Worm (Caenorhabditis elegans): Measurements from ENCODE around the gene lec-9.

DNA sequence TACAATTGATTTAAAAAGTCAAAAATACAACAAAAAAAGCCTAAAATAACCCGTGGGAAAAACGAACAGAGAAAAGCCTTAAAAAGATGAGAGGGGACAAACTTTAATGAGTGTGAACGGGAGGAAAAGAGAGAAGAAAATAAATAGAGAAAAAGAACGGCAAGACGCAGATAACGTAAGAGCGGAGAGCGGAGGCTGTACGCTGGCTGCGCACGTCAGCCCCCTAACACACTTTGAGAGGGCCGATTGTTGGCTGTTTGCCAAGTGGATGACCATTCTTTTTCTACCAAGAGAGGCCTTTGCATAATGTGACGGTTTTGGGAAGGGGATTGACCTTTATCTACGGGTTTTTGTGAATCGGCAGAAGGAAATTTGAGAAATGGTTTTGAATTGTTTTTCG is 38.1 kb upstream of the lec-9 start:
- TF ChIP-seq ztf-11 (tag; optimal IDR thresholded peaks at IDR 0.05) = no peak
- TF ChIP-seq fos-1 (tag; optimal IDR thresholded peaks at IDR 0.05) = no peak
- no peak for TF ChIP-seq mxl-3 (GFP tag; optimal IDR thresholded peaks at IDR 0.05)
- TF ChIP-seq tag-97 (GFP tag; IDR thresholded peaks at IDR 0.05) = no peak
- TF ChIP-seq ces-1 (GFP tag; optimal IDR thresholded peaks at IDR 0.05) = no peak
- TF ChIP-seq zag-1 (tag; optimal IDR thresholded peaks at IDR 0.05) = no peak
- TF ChIP-seq snpc-4 (tag; optimal IDR thresholded peaks at IDR 0.05) = no peak
- no peak for TF ChIP-seq ama-1 (optimal IDR thresholded peaks at IDR 0.05)
